Worm (Caenorhabditis elegans) whole organism, L2 larva: ENCODE results near the gene C40A11.3.

Experiments used
- crh-2 ChIP-seq: sonication (generic microtip); optimal IDR thresholded peaks from 2 replicates; lab custom pipeline; 2017; ENCODE audit warnings: missing biosample characterization, missing genetic modification characterization
- dmd-4 ChIP-seq: sonication (generic microtip); optimal IDR thresholded peaks from 2 replicates; lab custom pipeline; 2017; ENCODE audit warnings: missing biosample characterization, missing genetic modification characterization
- gmeb-1 ChIP-seq: fragments of 150-350 bp; optimal IDR thresholded peaks from 2 replicates; lab custom pipeline; 2014; ENCODE audit warnings: missing biosample characterization, missing genetic modification characterization
- lin-39 ChIP-seq: fragments of 150-350 bp; optimal IDR thresholded peaks from 2 replicates; lab custom pipeline; 2014; ENCODE audit warnings: missing biosample characterization, missing genetic modification reagents, missing genetic modification characterization
- mdl-1 ChIP-seq, 2 experiments: fragments of 150-350 bp in 1 of 2; sonication (generic microtip) in 1 of 2; optimal IDR thresholded peaks; 2 replicates each; lab custom pipeline; 2017; ENCODE audit warnings: missing biosample characterization in 2 of 2, missing genetic modification characterization in 2 of 2
- skn-1 ChIP-seq: sonication (generic microtip); optimal IDR thresholded peaks from 2 replicates; lab custom pipeline; 2017; ENCODE audit warnings: missing biosample characterization, missing genetic modification characterization
- ztf-11 ChIP-seq: sonication (generic microtip); optimal IDR thresholded peaks from 2 replicates; lab custom pipeline; 2017; ENCODE audit warnings: missing biosample characterization, missing genetic modification characterization

DNA sequence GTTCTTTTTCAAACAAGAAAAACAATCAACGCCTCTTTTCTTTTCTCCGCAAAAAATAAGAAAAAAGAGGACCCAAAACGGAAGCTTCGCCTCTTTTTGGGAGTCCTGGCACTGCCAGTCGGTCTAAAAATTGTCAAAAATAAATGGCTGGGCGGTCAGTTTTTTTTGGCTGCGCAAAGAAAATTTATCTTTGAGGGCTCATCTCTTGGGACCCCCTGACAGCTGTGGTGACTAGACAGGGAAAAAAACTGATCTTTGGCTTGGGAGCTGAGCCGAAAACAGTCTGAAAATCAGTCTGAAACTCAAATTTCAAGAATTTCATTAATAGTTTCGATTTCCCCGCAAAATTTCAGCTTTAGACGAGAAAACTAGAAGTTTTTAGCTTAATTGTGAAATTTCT is 49.6 kb downstream of the C40A11.3 start:
- no peak for TF ChIP-seq mdl-1 (tag; optimal IDR thresholded peaks at IDR 0.05; lab: Kevin White, UChicago)
- no peak for TF ChIP-seq crh-2
- no peak for TF ChIP-seq gmeb-1 (tag; lab: Kevin White, UChicago)
- no peak for TF ChIP-seq dmd-4 (tag; lab: Kevin White, UChicago)
- TF ChIP-seq skn-1 (tag; lab: Kevin White, UChicago) = no peak
- no peak for TF ChIP-seq lin-39 (tag; lab: Kevin White, UChicago)
- TF ChIP-seq ztf-11 (tag; lab: Kevin White, UChicago) = no peak
